Worm (Caenorhabditis elegans): Measurements from ENCODE around the gene cdr-3.

ce11 chrV:12406514-12406913 lies 10.7 kb downstream of the cdr-3 start:
- TF ChIP-seq lim-6 (tag; optimal IDR thresholded peaks at IDR 0.05) = no peak
- no peak for TF ChIP-seq dve-1 (tag; optimal IDR thresholded peaks at IDR 0.05)
- TF ChIP-seq dmd-4 (tag; optimal IDR thresholded peaks at IDR 0.05; ENCODE audit: borderline replicate concordance) = no peak
- no peak for TF ChIP-seq hlh-30 (tag; optimal IDR thresholded peaks at IDR 0.05; ENCODE audit: insufficient read depth)
- TF ChIP-seq pag-3 (tag; optimal IDR thresholded peaks at IDR 0.05; ENCODE audit: borderline replicate concordance) = no peak
- TF ChIP-seq unc-55 (GFP tag; optimal IDR thresholded peaks at IDR 0.05) = no peak
